Worm (Caenorhabditis elegans) whole organism, young adult: ENCODE results near the gene ZK1251.3.

Experiments used
- F49E8.2 ChIP-seq: sonication (generic microtip); optimal IDR thresholded peaks from 3 replicates; lab custom pipeline; 2017; ENCODE audit warnings: missing genetic modification characterization, mild to moderate bottlenecking, missing compliant biosample characterization, antibody characterized with exemption, moderate library complexity; ENCODE audit not compliant: insufficient read depth
- aptf-2 ChIP-seq: fragments of 200-800 bp; sonication (Bioruptor generic); conservative IDR thresholded peaks from 2 replicates; pipeline ENCODE4 v1.3.6; 2022; ENCODE audit warnings: missing genetic modification reagents, missing genetic modification characterization, missing compliant biosample characterization
- aptf-3 ChIP-seq: fragments of 200-800 bp; sonication (Bioruptor generic); IDR thresholded peaks from 2 replicates; pipeline ENCODE4 v1.3.6; 2022; ENCODE audit warnings: missing genetic modification characterization, missing compliant biosample characterization
- athp-1 ChIP-seq: sonication (generic microtip); optimal IDR thresholded peaks from 2 replicates; lab custom pipeline; 2017; ENCODE audit warnings: mild to moderate bottlenecking, missing genetic modification characterization, missing compliant biosample characterization
- attf-6 ChIP-seq: fragments of 200-800 bp; sonication (Bioruptor generic); IDR thresholded peaks from 2 replicates; pipeline ENCODE4 v1.3.6; 2022; ENCODE audit warnings: missing genetic modification reagents, missing genetic modification characterization, missing compliant biosample characterization
- dpff-1 ChIP-seq: sonication (generic microtip); optimal IDR thresholded peaks from 2 replicates; lab custom pipeline; 2017; ENCODE audit warnings: mild to moderate bottlenecking, missing genetic modification characterization, missing compliant biosample characterization
- ekl-4 ChIP-seq: fragments of 200-800 bp; sonication (Bioruptor generic); IDR thresholded peaks from 2 replicates; pipeline ENCODE4 v1.3.6; 2022; ENCODE audit warnings: missing genetic modification reagents, missing genetic modification characterization, missing compliant biosample characterization
- sdz-38 ChIP-seq: sonication (generic microtip); optimal IDR thresholded peaks from 2 replicates; lab custom pipeline; 2016; ENCODE audit warnings: missing genotype, missing genetic modification characterization, missing compliant biosample characterization
- somi-1 ChIP-seq: fragments of 200-800 bp; sonication (Bioruptor generic); optimal IDR thresholded peaks from 2 replicates; lab custom pipeline; 2018; ENCODE audit warnings: mild to moderate bottlenecking, missing genetic modification characterization, missing compliant biosample characterization
- ztf-22 ChIP-seq: fragments of 200-800 bp; sonication (Bioruptor generic); optimal IDR thresholded peaks from 2 replicates; lab custom pipeline; 2018; ENCODE audit warnings: mild to moderate bottlenecking, missing genetic modification characterization, moderate library complexity, missing compliant biosample characterization

DNA sequence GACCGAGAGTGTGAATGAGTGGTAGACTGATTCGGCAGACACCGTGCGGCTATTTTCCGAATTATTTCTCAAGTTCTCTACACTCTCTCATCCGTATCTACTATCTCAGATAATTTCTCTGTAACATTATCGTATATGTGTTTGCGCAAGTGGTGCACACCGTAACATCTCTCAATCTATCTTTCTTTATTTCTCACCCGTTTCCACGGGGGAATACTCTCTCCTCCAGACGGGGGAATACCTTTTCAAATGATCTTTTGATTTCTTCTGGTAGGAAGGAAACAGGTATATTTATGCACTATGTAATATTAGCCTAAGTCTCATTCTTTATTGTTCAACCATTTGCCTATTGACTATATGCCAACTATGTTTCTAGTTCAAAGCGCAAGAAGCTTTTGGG lies 16.4 kb upstream of the ZK1251.3 start:
- TF ChIP-seq attf-6 = no peak
- TF ChIP-seq dpff-1 (tag; lab: Kevin White, UChicago) = no peak
- no peak for TF ChIP-seq somi-1 (GFP tag; lab: Kevin White, UChicago)
- TF ChIP-seq sdz-38 (tag; lab: Kevin White, UChicago) = no peak
- no peak for TF ChIP-seq aptf-2 (GFP tag; lab: Robert Waterston, UW)
- no peak for TF ChIP-seq ztf-22 (GFP tag; lab: Kevin White, UChicago)
- no peak for TF ChIP-seq F49E8.2 (tag; lab: Kevin White, UChicago)
- no peak for TF ChIP-seq aptf-3 (GFP tag; lab: Robert Waterston, UW)
- no peak for TF ChIP-seq ekl-4
- TF ChIP-seq athp-1 (tag; lab: Kevin White, UChicago) = no peak
